Worm (Caenorhabditis elegans) whole organism, L2 larva: ENCODE measurements around the gene ugt-52.

Experiments used
- lin-39 ChIP-seq: fragments of 150-350 bp; optimal IDR thresholded peaks from 2 replicates; lab custom pipeline; 2014; ENCODE audit warnings: missing biosample characterization, missing genetic modification reagents, missing genetic modification characterization
- unc-39 ChIP-seq: fragments of 150-350 bp; optimal IDR thresholded peaks from 2 replicates; lab custom pipeline; 2014; ENCODE audit warnings: missing biosample characterization, missing genetic modification characterization
- zag-1 ChIP-seq: fragments of 150-350 bp; optimal IDR thresholded peaks from 2 replicates; lab custom pipeline; 2014; ENCODE audit warnings: missing biosample characterization, missing genetic modification characterization
- ztf-1 ChIP-seq: fragments of 200-800 bp; sonication (Bioruptor generic); conservative IDR thresholded peaks from 2 replicates; pipeline ENCODE4 v1.3.6; 2022; ENCODE audit warnings: missing genetic modification characterization, missing compliant biosample characterization

- no peak for TF ChIP-seq unc-39 (tag; lab: Kevin White, UChicago)
- no peak for TF ChIP-seq lin-39
- no peak for TF ChIP-seq zag-1
- no peak for TF ChIP-seq ztf-1
Observed at ce11 chrIV:787755-788154, 9.2 kb downstream of the ugt-52 start, which contains the start of gene F56B3.6.
